Fruit fly (Drosophila melanogaster) whole organism, embryonic: Measurements from ENCODE around the gene kra.

ENCODE experiments used
- Atf6 ChIP-seq: fragments of 200-800 bp; sonication (Bioruptor generic); IDR thresholded peaks from 2 replicates; pipeline ENCODE4 v1.3.6; 2022; ENCODE audit warnings: missing biosample characterization, missing genetic modification characterization
- B-H2 ChIP-seq: fragments of 200-800 bp; sonication (Bioruptor generic); optimal IDR thresholded peaks from 2 replicates; lab custom pipeline; 2018; ENCODE audit warnings: missing biosample characterization, mild to moderate bottlenecking, missing genetic modification characterization
- CG1024 ChIP-seq: fragments of 200-800 bp; sonication (Bioruptor generic); IDR thresholded peaks from 2 replicates; pipeline ENCODE4 v1.3.6; 2022; ENCODE audit warnings: missing biosample characterization, missing genetic modification characterization
- CG10462 ChIP-seq: fragments of 200-800 bp; sonication (Bioruptor generic); optimal IDR thresholded peaks from 2 replicates; lab custom pipeline; 2016; ENCODE audit warnings: missing biosample characterization, missing genetic modification characterization
- CG10979 ChIP-seq: fragments of 200-800 bp; sonication (Bioruptor generic); optimal IDR thresholded peaks from 2 replicates; lab custom pipeline; 2018; ENCODE audit warnings: missing biosample characterization, mild to moderate bottlenecking, missing genetic modification characterization, moderate library complexity
- CG11085 ChIP-seq: fragments of 200-800 bp; sonication (Bioruptor generic); IDR thresholded peaks from 2 replicates; pipeline ENCODE4 v1.3.6; 2022; ENCODE audit warnings: missing biosample characterization, missing genetic modification characterization
- CG12155 ChIP-seq: fragments of 200-800 bp; sonication (Bioruptor generic); optimal IDR thresholded peaks from 3 replicates; lab custom pipeline; 2016; ENCODE audit warnings: missing biosample characterization, missing genetic modification characterization
- CG12299 ChIP-seq: fragments of 200-800 bp; sonication (Bioruptor generic); optimal IDR thresholded peaks from 2 replicates; lab custom pipeline; 2018; ENCODE audit warnings: missing biosample characterization, mild to moderate bottlenecking, missing genetic modification characterization
- CG13624 ChIP-seq: fragments of 200-800 bp; sonication (Bioruptor generic); optimal IDR thresholded peaks from 2 replicates; lab custom pipeline; 2016; ENCODE audit warnings: missing biosample characterization, missing genetic modification characterization
- CG13894 ChIP-seq: fragments of 200-800 bp; sonication (Bioruptor generic); optimal IDR thresholded peaks from 3 replicates; lab custom pipeline; 2018; ENCODE audit warnings: missing biosample characterization, mild to moderate bottlenecking, missing genetic modification characterization, moderate library complexity
- CG16779 ChIP-seq: fragments of 200-800 bp; sonication (Bioruptor generic); IDR thresholded peaks from 2 replicates; pipeline ENCODE4 v1.3.6; 2022; ENCODE audit warnings: missing biosample characterization, missing genetic modification characterization
- CG17328 ChIP-seq: fragments of 200-800 bp; sonication (Bioruptor generic); IDR thresholded peaks from 2 replicates; pipeline ENCODE4 v1.3.6; 2022; ENCODE audit warnings: missing biosample characterization, missing genetic modification characterization
- CG17912 ChIP-seq: fragments of 200-800 bp; sonication (Bioruptor generic); optimal IDR thresholded peaks from 2 replicates; lab custom pipeline; 2018; ENCODE audit warnings: missing biosample characterization, mild to moderate bottlenecking, missing genetic modification characterization
- CG31441 ChIP-seq: fragments of 200-800 bp; sonication (Bioruptor generic); IDR thresholded peaks from 2 replicates; pipeline ENCODE4 v1.3.6; 2022; ENCODE audit warnings: missing biosample characterization, missing genetic modification characterization
- CG3407 ChIP-seq: fragments of 200-800 bp; sonication (Bioruptor generic); optimal IDR thresholded peaks from 2 replicates; lab custom pipeline; 2018; ENCODE audit warnings: missing biosample characterization, mild to moderate bottlenecking, missing genetic modification characterization
- CG4328 ChIP-seq: fragments of 200-800 bp; sonication (Bioruptor generic); optimal IDR thresholded peaks from 3 replicates; lab custom pipeline; 2017; ENCODE audit warnings: missing biosample characterization, missing genetic modification reagents, missing genetic modification characterization
- CG43689 ChIP-seq: fragments of 200-800 bp; sonication (Bioruptor generic); IDR thresholded peaks from 2 replicates; pipeline ENCODE4 v1.3.6; 2022; ENCODE audit warnings: missing biosample characterization, missing genetic modification characterization
- CG6175 ChIP-seq: fragments of 200-800 bp; sonication (Bioruptor generic); IDR thresholded peaks from 3 replicates; pipeline ENCODE4 v1.3.6; 2022; ENCODE audit warnings: missing biosample characterization, missing genetic modification characterization
- CG6765 ChIP-seq: fragments of 200-800 bp; sonication (Bioruptor generic); optimal IDR thresholded peaks from 3 replicates; lab custom pipeline; 2017; ENCODE audit warnings: missing biosample characterization, mild to moderate bottlenecking, missing genetic modification characterization
- CG8388 ChIP-seq: fragments of 200-800 bp; sonication (Bioruptor generic); optimal IDR thresholded peaks from 2 replicates; lab custom pipeline; 2019; ENCODE audit warnings: missing biosample characterization, mild to moderate bottlenecking, missing genetic modification characterization, moderate library complexity
- CG9437 ChIP-seq: fragments of 200-800 bp; sonication (Bioruptor generic); optimal IDR thresholded peaks from 2 replicates; lab custom pipeline; 2018; ENCODE audit warnings: missing biosample characterization, mild to moderate bottlenecking, missing genetic modification characterization
- Chrac-16 ChIP-seq: fragments of 200-800 bp; sonication (Bioruptor generic); optimal IDR thresholded peaks from 3 replicates; lab custom pipeline; 2016; ENCODE audit warnings: missing biosample characterization, missing genetic modification characterization
- D19A ChIP-seq: fragments of 200-800 bp; optimal IDR thresholded peaks from 3 replicates; lab custom pipeline; 2019; ENCODE audit warnings: missing biosample characterization, mild to moderate bottlenecking, missing genetic modification characterization, moderate library complexity
- Dp ChIP-seq: fragments of 200-800 bp; sonication (Bioruptor generic); optimal IDR thresholded peaks from 2 replicates; lab custom pipeline; 2018; ENCODE audit warnings: missing biosample characterization, mild to moderate bottlenecking, missing genetic modification characterization, moderate library complexity
- Gsc ChIP-seq: fragments of 200-800 bp; sonication (Bioruptor generic); IDR thresholded peaks from 2 replicates; pipeline ENCODE4 v1.3.6; 2022; ENCODE audit warnings: missing biosample characterization, missing genetic modification characterization
- Hmx ChIP-seq: fragments of 200-800 bp; sonication (Bioruptor generic); optimal IDR thresholded peaks from 2 replicates; lab custom pipeline; 2016; ENCODE audit warnings: missing biosample characterization, missing genetic modification characterization
- Hr51 ChIP-seq, 2 experiments: fragments of 200-800 bp; sonication (Bioruptor generic); optimal IDR thresholded peaks; 2 replicates in 1 of 2; 3 replicates in 1 of 2; lab custom pipeline; 2016 to 2018; ENCODE audit warnings: missing biosample characterization in 2 of 2, missing genetic modification characterization in 2 of 2, mild to moderate bottlenecking in 1 of 2, moderate library complexity in 1 of 2
- Lim3 ChIP-seq: fragments of 200-800 bp; sonication (Bioruptor generic); IDR thresholded peaks from 2 replicates; pipeline ENCODE4 v1.3.6; 2022; ENCODE audit warnings: missing biosample characterization, missing genetic modification characterization
- Lpt ChIP-seq: fragments of >200 bp; optimal IDR thresholded peaks from 2 replicates; lab custom pipeline; 2018; ENCODE audit warnings: missing biosample characterization, missing genetic modification characterization
- NC2β ChIP-seq: fragments of 200-800 bp; sonication (Bioruptor generic); optimal IDR thresholded peaks from 2 replicates; lab custom pipeline; 2016; ENCODE audit warnings: missing biosample characterization, missing genetic modification characterization
- Oli ChIP-seq: fragments of 200-800 bp; sonication (Bioruptor generic); optimal IDR thresholded peaks from 2 replicates; lab custom pipeline; 2018; ENCODE audit warnings: missing biosample characterization, mild to moderate bottlenecking, missing genetic modification characterization, moderate library complexity
- Sin3A ChIP-seq: fragments of >200 bp; optimal IDR thresholded peaks from 2 replicates; lab custom pipeline; 2018
- Six4 ChIP-seq: fragments of 200-800 bp; sonication (Bioruptor generic); optimal IDR thresholded peaks from 2 replicates; lab custom pipeline; 2016; ENCODE audit warnings: missing biosample characterization, missing genetic modification characterization
- Xrp1 ChIP-seq: fragments of 200-800 bp; sonication (Bioruptor generic); IDR thresholded peaks from 2 replicates; pipeline ENCODE4 v1.3.6; 2022; ENCODE audit warnings: missing biosample characterization, missing genetic modification characterization
- bcd ChIP-seq: fragments of 200-800 bp; sonication (Bioruptor generic); optimal IDR thresholded peaks from 2 replicates; lab custom pipeline; 2017; ENCODE audit warnings: missing biosample characterization, mild to moderate bottlenecking, missing genetic modification characterization
- cas ChIP-seq: fragments of 200-800 bp; sonication (Bioruptor generic); IDR thresholded peaks from 2 replicates; pipeline ENCODE4 v1.3.6; 2022; ENCODE audit warnings: missing biosample characterization, missing genetic modification characterization
- chm ChIP-seq: fragments of 200-800 bp; sonication (Bioruptor generic); IDR thresholded peaks from 2 replicates; pipeline ENCODE4 v1.3.6; 2022; ENCODE audit warnings: missing biosample characterization, missing genetic modification characterization
- ems ChIP-seq: fragments of 200-800 bp; sonication (Bioruptor generic); optimal IDR thresholded peaks from 3 replicates; lab custom pipeline; 2016; ENCODE audit warnings: missing biosample characterization, missing genetic modification characterization
- grn ChIP-seq: fragments of 200-800 bp; sonication (Bioruptor generic); optimal IDR thresholded peaks from 3 replicates; lab custom pipeline; 2017; ENCODE audit warnings: missing biosample characterization, missing genetic modification characterization
- kah ChIP-seq: fragments of 200-800 bp; sonication (Bioruptor generic); optimal IDR thresholded peaks from 2 replicates; lab custom pipeline; 2018; ENCODE audit warnings: missing biosample characterization, mild to moderate bottlenecking, missing genetic modification characterization
- lilli ChIP-seq: fragments of 200-800 bp; sonication (Bioruptor generic); optimal IDR thresholded peaks from 3 replicates; lab custom pipeline; 2016; ENCODE audit warnings: missing biosample characterization, missing genetic modification characterization
- lov ChIP-seq, 2 experiments: fragments of 200-800 bp in 1 of 2; fragments of >200 bp in 1 of 2; sonication (Bioruptor generic) in 1 of 2; IDR thresholded peaks in 1 of 2; optimal IDR thresholded peaks in 1 of 2; 2 replicates in 1 of 2; 3 replicates in 1 of 2; pipeline versions ENCODE4 v1.3.6 to Lab custom; 2017 to 2022; ENCODE audit warnings: missing biosample characterization in 1 of 2, missing genetic modification characterization in 1 of 2
- nau ChIP-seq: fragments of 200-800 bp; sonication (Bioruptor generic); optimal IDR thresholded peaks from 3 replicates; lab custom pipeline; 2017; ENCODE audit warnings: missing biosample characterization, mild to moderate bottlenecking, missing genetic modification characterization, missing genetic modification reagents
- nmo ChIP-seq: fragments of 200-800 bp; sonication (Bioruptor generic); optimal IDR thresholded peaks from 2 replicates; lab custom pipeline; 2018; ENCODE audit warnings: missing biosample characterization, mild to moderate bottlenecking, missing genetic modification characterization, moderate library complexity
- pzg ChIP-seq: fragments of 200-800 bp; sonication (Bioruptor generic); optimal IDR thresholded peaks from 3 replicates; lab custom pipeline; 2018; ENCODE audit warnings: missing biosample characterization, mild to moderate bottlenecking, missing genetic modification characterization, moderate library complexity
- sens-2 ChIP-seq: fragments of 200-800 bp; sonication (Bioruptor generic); IDR thresholded peaks from 2 replicates; pipeline ENCODE4 v1.3.6; 2022; ENCODE audit warnings: missing biosample characterization, missing genetic modification characterization
- sima ChIP-seq: fragments of 200-800 bp; sonication (Bioruptor generic); optimal IDR thresholded peaks from 2 replicates; lab custom pipeline; 2016; ENCODE audit warnings: missing biosample characterization, missing genetic modification characterization
- slou ChIP-seq: fragments of 200-800 bp; sonication (Bioruptor generic); optimal IDR thresholded peaks from 3 replicates; lab custom pipeline; 2016; ENCODE audit warnings: missing biosample characterization, missing genetic modification characterization
- slp2 ChIP-seq: fragments of 200-800 bp; sonication (Bioruptor generic); optimal IDR thresholded peaks from 2 replicates; lab custom pipeline; 2016; ENCODE audit warnings: missing biosample characterization, missing genetic modification characterization
- sr ChIP-seq: fragments of 200-800 bp; sonication (Bioruptor generic); IDR thresholded peaks from 3 replicates; pipeline ENCODE4 v1.3.6; 2022; ENCODE audit warnings: missing biosample characterization, missing genetic modification characterization
- tup ChIP-seq: fragments of 200-800 bp; sonication (Bioruptor generic); optimal IDR thresholded peaks from 2 replicates; lab custom pipeline; 2016; ENCODE audit warnings: missing biosample characterization, mild to moderate bottlenecking, missing genetic modification characterization, moderate library complexity
- vnd ChIP-seq: fragments of 200-800 bp; sonication (Bioruptor generic); IDR thresholded peaks from 3 replicates; pipeline ENCODE4 v1.3.6; 2022; ENCODE audit warnings: missing biosample characterization, missing genetic modification characterization; ENCODE audit not compliant: partially characterized antibody

Gene kra

dm6 chr3R:5613114-5613443 lies 12.1 kb upstream of the kra start, which contains the start of gene Atu (continued):
- TF ChIP-seq B-H2 (GFP tag; lab: Kevin White, UChicago) (peak; percentile 5), CG10462 (GFP tag; lab: Kevin White, UChicago) (no peak), grn (GFP tag; lab: Kevin White, UChicago) (no peak), CG17328 (no peak), NC2β (GFP tag; lab: Kevin White, UChicago) (peak; percentile 39), chm (GFP tag; lab: Robert Waterston, UW) (no peak), kah (GFP tag; lab: Kevin White, UChicago) (no peak), D19A (tag; lab: Kevin White, UChicago) (peak; percentile 33), CG1024 (no peak), CG16779 (GFP tag; lab: Robert Waterston, UW) (no peak), CG4328 (peak; percentile 18), Oli (tag; lab: Kevin White, UChicago) (no peak), CG8388 (GFP tag; lab: Kevin White, UChicago) (no peak), nau (GFP tag; lab: Kevin White, UChicago) (no peak), ems (GFP tag; lab: Kevin White, UChicago) (no peak), cas (no peak), CG12155 (GFP tag; lab: Kevin White, UChicago) (peak; percentile 72), CG10979 (tag; lab: Kevin White, UChicago) (peak; percentile 32), CG13624 (GFP tag; lab: Kevin White, UChicago) (no peak), pzg (GFP tag; lab: Kevin White, UChicago) (peak; percentile 84), Six4 (GFP tag; lab: Kevin White, UChicago) (no peak), CG6765 (GFP tag; lab: Kevin White, UChicago) (no peak), slp2 (GFP tag; lab: Kevin White, UChicago) (no peak), CG13894 (tag; lab: Kevin White, UChicago) (peak; percentile 17), Dp (GFP tag; lab: Kevin White, UChicago) (peak; percentile 38), CG12299 (tag; lab: Kevin White, UChicago) (no peak), Hmx (GFP tag; lab: Kevin White, UChicago) (no peak), Gsc (GFP tag; lab: Robert Waterston, UW) (no peak), lilli (GFP tag; lab: Kevin White, UChicago) (peak; percentile 48), CG43689 (no peak), sima (GFP tag; lab: Kevin White, UChicago) (no peak), Lpt (GFP tag; lab: Kevin White, UChicago) (no peak), CG17912 (GFP tag; lab: Kevin White, UChicago) (no peak), sr (GFP tag; lab: Robert Waterston, UW) (no peak), CG11085 (GFP tag; lab: Robert Waterston, UW) (no peak), Atf6 (GFP tag; lab: Robert Waterston, UW) (no peak), tup (GFP tag; lab: Kevin White, UChicago) (no peak), lov (optimal IDR thresholded peaks at IDR 0.05; lab: Kevin White, UChicago) (no peak), lov (GFP tag; IDR thresholded peaks at IDR 0.05; lab: Robert Waterston, UW) (no peak), CG9437 (GFP tag; lab: Kevin White, UChicago) (peak; percentile 24), CG3407 (GFP tag; lab: Kevin White, UChicago) (no peak), Sin3A (lab: Kevin White, UChicago) (peak; percentile 92), CG6175 (no peak), CG31441 (GFP tag; lab: Robert Waterston, UW) (peak; percentile 43; the same call in 1 of the 2 replicates), vnd (GFP tag; lab: Robert Waterston, UW) (peak; percentile 86), nmo (GFP tag; lab: Kevin White, UChicago) (peak; percentile 76), slou (GFP tag; lab: Kevin White, UChicago) (no peak), bcd (GFP tag; lab: Kevin White, UChicago) (no peak), Xrp1 (GFP tag; lab: Robert Waterston, UW) (no peak), sens-2 (GFP tag; lab: Robert Waterston, UW) (no peak), Chrac-16 (peak; percentile 28), Hr51 (GFP tag; optimal IDR thresholded peaks at IDR 0.05; lab: Kevin White, UChicago) (peak in 1 of 2 experiments; percentile 3), Lim3 (GFP tag; lab: Robert Waterston, UW) (no peak)
